Fruit fly (Drosophila melanogaster) S2 (cell line): ENCODE results near the gene CG11658.

Experiments used
- CG8478 ChIP-seq: fragments of >200 bp; optimal IDR thresholded peaks from 2 replicates; lab custom pipeline; 2018
- CTCF ChIP-seq, 2 experiments: fragments of >200 bp; optimal IDR thresholded peaks; 2 replicates each; lab custom pipeline; 2018

DNA sequence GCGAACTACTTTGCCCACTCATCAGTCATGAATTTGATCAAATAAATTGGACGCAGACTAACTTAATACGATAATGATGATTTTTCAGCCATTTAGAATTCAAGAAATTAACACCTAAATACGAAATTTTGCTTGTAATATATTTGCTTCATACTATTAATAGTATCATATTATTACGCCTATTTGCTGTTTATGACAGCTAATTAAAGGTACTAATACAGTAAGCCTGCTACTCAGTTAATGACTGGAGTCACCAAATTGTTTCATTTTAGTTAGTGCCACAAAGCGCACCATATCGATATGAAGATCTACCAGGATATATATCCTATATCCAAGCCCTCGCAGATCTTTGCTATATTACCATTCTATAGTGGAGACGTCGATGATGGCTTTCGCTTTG lies 42.7 kb upstream of the CG11658 start, which contains the start of gene Gr68a:
- TF ChIP-seq CG8478 (lab: Kevin White, UChicago) = no peak
- TF ChIP-seq CTCF (optimal IDR thresholded peaks at IDR 0.05; lab: Kevin White, UChicago) = no peak
